Worm (Caenorhabditis elegans) whole organism, L1 larva: ENCODE measurements around the gene str-143.

Source experiments
- alr-1 ChIP-seq: fragments of 200-800 bp; sonication (Bioruptor generic); optimal IDR thresholded peaks from 2 replicates; lab custom pipeline; 2018; ENCODE audit warnings: borderline replicate concordance, mild to moderate bottlenecking, missing genetic modification characterization, missing compliant biosample characterization
- ama-1 ChIP-seq: fragments of 150-350 bp; optimal IDR thresholded peaks from 2 replicates; lab custom pipeline; 2014
- ces-1 ChIP-seq: fragments of 150-350 bp; optimal IDR thresholded peaks from 2 replicates; lab custom pipeline; 2014; ENCODE audit warnings: missing biosample characterization, missing genetic modification reagents, missing genetic modification characterization
- mef-2 ChIP-seq: fragments of 150-350 bp; optimal IDR thresholded peaks from 2 replicates; lab custom pipeline; 2014; ENCODE audit warnings: missing biosample characterization, missing genetic modification characterization
- nhr-11 ChIP-seq: fragments of 150-350 bp; optimal IDR thresholded peaks from 2 replicates; lab custom pipeline; 2014; ENCODE audit warnings: missing biosample characterization, missing genetic modification characterization
- unc-62 ChIP-seq: fragments of 150-350 bp; optimal IDR thresholded peaks from 2 replicates; lab custom pipeline; 2014; ENCODE audit warnings: missing biosample characterization, missing genetic modification reagents, missing genetic modification characterization

DNA sequence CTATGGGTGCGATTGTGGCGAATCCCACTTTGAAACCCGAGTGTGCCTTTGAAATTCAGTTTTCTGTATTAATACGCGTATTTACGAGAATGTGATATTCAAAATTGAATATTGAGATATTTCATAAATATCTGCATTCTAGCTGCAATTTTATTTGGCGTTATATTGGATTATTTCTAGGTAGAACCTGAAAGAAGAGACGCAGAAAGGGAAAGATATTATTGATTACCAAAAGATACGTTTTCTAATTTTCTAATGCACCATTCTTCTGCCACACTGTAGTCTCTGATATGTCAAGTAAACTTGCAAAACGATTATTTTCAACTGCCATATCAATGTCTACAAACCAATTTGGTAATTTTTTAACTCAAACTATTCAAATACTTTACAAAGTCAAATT, 47.5 kb downstream of the str-143 start, which contains the start of gene ech-3:
- TF ChIP-seq unc-62 (GFP tag; lab: Kevin White, UChicago), result no peak
- no peak for TF ChIP-seq ama-1 (lab: Kevin White, UChicago)
- TF ChIP-seq ces-1, result no peak
- no peak for TF ChIP-seq mef-2 (tag; lab: Kevin White, UChicago)
- no peak for TF ChIP-seq nhr-11 (tag; lab: Kevin White, UChicago)
- no peak for TF ChIP-seq alr-1 (tag; lab: Kevin White, UChicago)
